Worm (Caenorhabditis elegans) whole organism, young adult: Measurements from ENCODE around the gene emc-6.

Source experiments
- B0035.1 ChIP-seq: sonication (generic microtip); optimal IDR thresholded peaks from 2 replicates; lab custom pipeline; 2016; ENCODE audit warnings: missing genetic modification characterization, mild to moderate bottlenecking, missing compliant biosample characterization, missing genotype, missing genetic modification reagents
- F10E7.11 ChIP-seq: sonication (generic microtip); optimal IDR thresholded peaks from 2 replicates; lab custom pipeline; 2017; ENCODE audit warnings: mild to moderate bottlenecking, missing genetic modification characterization, moderate library complexity, missing compliant biosample characterization
- dpl-1 ChIP-seq: fragments of 150-350 bp; optimal IDR thresholded peaks from 2 replicates; lab custom pipeline; 2014; ENCODE audit warnings: missing biosample characterization, missing genetic modification reagents, missing genetic modification characterization
- nfya-2 ChIP-seq: fragments of 200-800 bp; sonication (Bioruptor generic); IDR thresholded peaks from 2 replicates; pipeline ENCODE4 v1.3.6; 2022; ENCODE audit warnings: missing genetic modification reagents, missing genetic modification characterization, missing compliant biosample characterization
- unc-62 ChIP-seq: fragments of 150-350 bp; optimal IDR thresholded peaks from 2 replicates; lab custom pipeline; 2014; ENCODE audit warnings: missing biosample characterization, missing genetic modification reagents, missing genetic modification characterization
- ztf-28 ChIP-seq: fragments of 200-800 bp; sonication (Bioruptor generic); IDR thresholded peaks from 2 replicates; pipeline ENCODE4 v1.3.6; 2022; ENCODE audit warnings: missing genetic modification reagents, missing genetic modification characterization, missing compliant biosample characterization

DNA sequence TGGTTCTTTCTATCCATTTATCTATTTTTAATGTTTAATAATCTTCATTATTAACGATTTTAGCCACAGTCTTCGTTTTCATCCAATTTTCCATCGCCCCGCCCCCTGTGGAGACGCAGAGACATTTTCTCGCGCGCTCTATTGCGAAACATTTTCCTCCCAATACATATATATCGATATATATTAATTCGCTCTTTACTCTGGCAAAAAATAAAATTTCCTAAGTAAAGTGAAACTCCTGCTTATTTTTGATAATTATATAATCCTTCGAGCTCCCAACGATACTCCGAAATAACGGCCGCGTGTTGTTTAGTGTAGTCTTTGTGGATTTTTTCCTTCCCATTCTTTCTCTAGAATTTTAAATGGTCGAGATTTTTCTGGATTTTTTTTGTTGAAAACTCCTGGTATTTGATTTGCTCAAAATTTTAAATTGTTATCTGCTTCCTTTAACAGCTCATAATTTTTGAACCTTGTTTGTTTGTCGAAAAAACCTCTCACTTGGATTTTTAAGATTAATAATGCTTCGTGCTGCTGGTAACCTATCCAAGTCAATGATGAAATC lies 18.9 kb upstream of the emc-6 start, which contains the start of gene sucg-1:
- TF ChIP-seq ztf-28 (no peak), dpl-1 (GFP tag; lab: Kevin White, UChicago) (no peak), nfya-2 (no peak), F10E7.11 (no peak), unc-62 (GFP tag; lab: Kevin White, UChicago) (no peak), B0035.1 (tag; lab: Kevin White, UChicago) (no peak)
